Worm (Caenorhabditis elegans) whole organism, late embryonic: Measurements from ENCODE around the gene Y71H2AL.2.

Experiments used
- C08G9.2 ChIP-seq: sonication (generic microtip); optimal IDR thresholded peaks from 2 replicates; lab custom pipeline; 2016; ENCODE audit warnings: mild to moderate bottlenecking, missing genetic modification characterization, moderate library complexity, missing compliant biosample characterization
- F13H6.1 ChIP-seq: sonication (generic microtip); optimal IDR thresholded peaks from 2 replicates; lab custom pipeline; 2016; ENCODE audit warnings: missing genetic modification characterization, missing compliant biosample characterization
- ceh-19 ChIP-seq: fragments of 200-800 bp; sonication (Bioruptor generic); optimal IDR thresholded peaks from 2 replicates; lab custom pipeline; 2018; ENCODE audit warnings: mild to moderate bottlenecking, missing genetic modification characterization, missing compliant biosample characterization
- ceh-22 ChIP-seq: sonication (generic microtip); optimal IDR thresholded peaks from 2 replicates; lab custom pipeline; 2017; ENCODE audit warnings: missing biosample characterization, missing genetic modification characterization
- ceh-24 ChIP-seq: sonication (generic microtip); optimal IDR thresholded peaks from 2 replicates; lab custom pipeline; 2016; ENCODE audit warnings: mild to moderate bottlenecking, missing genetic modification characterization, missing compliant biosample characterization
- ceh-9 ChIP-seq: sonication (generic microtip); optimal IDR thresholded peaks from 2 replicates; lab custom pipeline; 2016; ENCODE audit warnings: mild to moderate bottlenecking, missing genetic modification characterization, inconsistent platforms, missing compliant biosample characterization
- che-1 ChIP-seq: sonication (generic microtip); optimal IDR thresholded peaks from 2 replicates; lab custom pipeline; 2016; ENCODE audit warnings: mild to moderate bottlenecking, missing genetic modification characterization, missing compliant biosample characterization
- dve-1 ChIP-seq: sonication (generic microtip); optimal IDR thresholded peaks from 2 replicates; lab custom pipeline; 2017; ENCODE audit warnings: antibody characterized with exemption, mild to moderate bottlenecking, missing genetic modification characterization, missing compliant biosample characterization
- elt-2 ChIP-seq: sonication (generic microtip); optimal IDR thresholded peaks from 2 replicates; lab custom pipeline; 2016; ENCODE audit warnings: missing genetic modification reagents, missing genetic modification characterization, missing compliant biosample characterization
- fkh-10 ChIP-seq: fragments of 150-350 bp; optimal IDR thresholded peaks from 2 replicates; lab custom pipeline; 2014; ENCODE audit warnings: missing biosample characterization, missing genetic modification reagents, missing genetic modification characterization
- hlh-13 ChIP-seq: fragments of 200-800 bp; sonication (Bioruptor generic); optimal IDR thresholded peaks from 2 replicates; lab custom pipeline; 2018; ENCODE audit warnings: mild to moderate bottlenecking, missing genetic modification characterization, missing compliant biosample characterization
- hlh-15 ChIP-seq: sonication (generic microtip); optimal IDR thresholded peaks from 2 replicates; lab custom pipeline; 2016; ENCODE audit warnings: missing genetic modification characterization, missing compliant biosample characterization
- hlh-6 ChIP-seq: sonication (generic microtip); optimal IDR thresholded peaks from 2 replicates; lab custom pipeline; 2016; ENCODE audit warnings: missing genotype, missing genetic modification characterization, missing compliant biosample characterization
- hlh-8 ChIP-seq: sonication (generic microtip); optimal IDR thresholded peaks from 2 replicates; lab custom pipeline; 2016; ENCODE audit warnings: missing genotype, missing genetic modification characterization, missing compliant biosample characterization
- mec-3 ChIP-seq: sonication (generic microtip); optimal IDR thresholded peaks from 2 replicates; lab custom pipeline; 2016; ENCODE audit warnings: borderline replicate concordance, missing genetic modification characterization, missing compliant biosample characterization
- nhr-11 ChIP-seq: fragments of 150-350 bp; optimal IDR thresholded peaks from 2 replicates; lab custom pipeline; 2014; ENCODE audit warnings: missing biosample characterization, missing genetic modification characterization
- nhr-232 ChIP-seq: sonication (generic microtip); optimal IDR thresholded peaks from 2 replicates; lab custom pipeline; 2016; ENCODE audit warnings: missing genetic modification characterization, missing compliant biosample characterization
- odd-2 ChIP-seq: sonication (generic microtip); optimal IDR thresholded peaks from 2 replicates; lab custom pipeline; 2017; ENCODE audit warnings: antibody characterized with exemption, mild to moderate bottlenecking, missing genetic modification characterization, missing compliant biosample characterization
- pat-9 ChIP-seq: fragments of 200-800 bp; sonication (Bioruptor generic); optimal IDR thresholded peaks from 2 replicates; lab custom pipeline; 2018; ENCODE audit warnings: mild to moderate bottlenecking, missing genetic modification characterization, moderate library complexity, missing compliant biosample characterization
- pax-1 ChIP-seq: fragments of 150-350 bp; optimal IDR thresholded peaks from 2 replicates; lab custom pipeline; 2014; ENCODE audit warnings: missing biosample characterization, missing genetic modification characterization
- pros-1 ChIP-seq: fragments of 150-350 bp; optimal IDR thresholded peaks from 2 replicates; lab custom pipeline; 2014; ENCODE audit warnings: missing biosample characterization, missing genetic modification reagents, missing genetic modification characterization
- ref-2 ChIP-seq: sonication (generic microtip); optimal IDR thresholded peaks from 2 replicates; lab custom pipeline; 2016; ENCODE audit warnings: missing genetic modification characterization, missing compliant biosample characterization
- sdc-2 ChIP-seq: sonication (generic microtip); optimal IDR thresholded peaks from 2 replicates; lab custom pipeline; 2016; ENCODE audit warnings: missing genotype, missing genetic modification characterization, missing compliant biosample characterization
- syd-9 ChIP-seq: sonication (generic microtip); optimal IDR thresholded peaks from 2 replicates; lab custom pipeline; 2016; ENCODE audit warnings: mild to moderate bottlenecking, missing genetic modification characterization, moderate library complexity, missing compliant biosample characterization
- ttx-3 ChIP-seq: sonication (generic microtip); optimal IDR thresholded peaks from 2 replicates; lab custom pipeline; 2016; ENCODE audit warnings: missing genetic modification reagents, missing genetic modification characterization, missing compliant biosample characterization
- unc-3 ChIP-seq, 2 experiments: fragments of 200-800 bp in 1 of 2; sonication (Bioruptor generic) in 1 of 2; sonication (generic microtip) in 1 of 2; conservative IDR thresholded peaks in 1 of 2; optimal IDR thresholded peaks in 1 of 2; 2 replicates each; pipeline versions ENCODE4 v1.3.6 to Lab custom; 2016 to 2022; ENCODE audit warnings: missing compliant biosample characterization in 2 of 2, missing genetic modification characterization in 2 of 2, missing genetic modification reagents in 1 of 2
- unc-42 ChIP-seq: sonication (generic microtip); optimal IDR thresholded peaks from 2 replicates; lab custom pipeline; 2016; ENCODE audit warnings: missing genotype, missing genetic modification characterization, missing compliant biosample characterization
- zip-5 ChIP-seq: sonication (generic microtip); optimal IDR thresholded peaks from 2 replicates; lab custom pipeline; 2016; ENCODE audit warnings: missing genetic modification characterization, missing compliant biosample characterization
- ztf-16 ChIP-seq: sonication (generic microtip); optimal IDR thresholded peaks from 2 replicates; lab custom pipeline; 2017; ENCODE audit warnings: missing genetic modification characterization, missing compliant biosample characterization

The Y71H2AL.2 gene

DNA sequence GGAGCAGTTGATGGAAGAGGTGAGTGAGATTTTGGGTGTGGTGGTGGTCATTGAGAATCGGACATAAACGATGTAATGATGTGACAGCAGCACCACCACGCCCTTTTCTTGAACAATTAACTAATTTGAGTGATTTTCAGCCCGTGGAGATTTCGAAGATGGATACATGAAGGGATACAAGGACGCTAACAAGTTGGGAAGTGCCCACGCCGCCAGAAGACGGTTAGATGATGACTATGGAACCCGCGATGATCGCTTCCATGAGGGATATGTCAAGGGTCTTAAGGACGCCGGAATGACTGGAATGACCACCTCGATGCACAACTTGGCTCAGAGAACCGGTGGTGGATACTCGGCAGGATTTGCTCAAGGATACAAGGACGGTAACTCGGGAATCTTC is 8.1 kb upstream of the Y71H2AL.2 start:
- TF ChIP-seq hlh-6 (tag; lab: Kevin White, UChicago) (no peak), ttx-3 (no peak), ceh-22 (tag; lab: Kevin White, UChicago) (no peak), nhr-11 (tag; lab: Kevin White, UChicago) (no peak), pat-9 (no peak), syd-9 (tag; lab: Kevin White, UChicago) (no peak), ref-2 (no peak), nhr-232 (tag; lab: Kevin White, UChicago) (no peak), hlh-15 (tag; lab: Kevin White, UChicago) (no peak)

ce11 chrIII:2679362-2679761 is 6.8 kb upstream of the Y71H2AL.2 start:
- no peak for TF ChIP-seq zip-5 (tag; lab: Kevin White, UChicago)

DNA sequence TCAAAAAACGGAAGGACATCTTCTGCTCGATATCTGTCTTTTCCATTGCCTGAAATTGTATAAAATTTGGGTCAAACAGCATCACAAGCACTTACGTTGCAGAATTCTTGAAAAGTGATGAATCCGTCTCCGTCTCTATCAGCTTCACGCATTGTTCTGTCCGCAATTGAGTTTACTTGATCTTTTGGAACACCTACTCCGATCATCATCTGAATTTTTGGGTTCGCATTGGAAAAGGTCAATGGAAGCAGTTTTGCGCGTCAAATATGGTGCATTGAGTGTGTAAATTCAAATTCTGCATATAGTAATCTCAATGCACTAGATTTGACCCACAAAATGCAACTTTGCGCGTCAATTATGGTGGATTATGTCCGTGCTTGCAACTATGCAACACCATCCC is 4.6 kb upstream of the Y71H2AL.2 start:
- TF ChIP-seq pax-1 (tag; lab: Kevin White, UChicago) (no peak), ztf-16 (tag; lab: Kevin White, UChicago) (no peak), elt-2 (tag; lab: Kevin White, UChicago) (no peak), pat-9 (no peak), odd-2 (tag; lab: Kevin White, UChicago) (no peak), hlh-13 (GFP tag; lab: Kevin White, UChicago) (no peak), nhr-11 (tag; lab: Kevin White, UChicago) (no peak), pros-1 (tag; lab: Kevin White, UChicago) (no peak), hlh-8 (tag; lab: Kevin White, UChicago) (no peak), C08G9.2 (tag; lab: Kevin White, UChicago) (no peak), mec-3 (tag; lab: Kevin White, UChicago) (no peak), ceh-19 (GFP tag; lab: Kevin White, UChicago) (no peak), ceh-22 (tag; lab: Kevin White, UChicago) (no peak), ceh-9 (tag; lab: Kevin White, UChicago) (no peak), ceh-24 (tag; lab: Kevin White, UChicago) (no peak), fkh-10 (GFP tag; lab: Kevin White, UChicago) (no peak)

DNA sequence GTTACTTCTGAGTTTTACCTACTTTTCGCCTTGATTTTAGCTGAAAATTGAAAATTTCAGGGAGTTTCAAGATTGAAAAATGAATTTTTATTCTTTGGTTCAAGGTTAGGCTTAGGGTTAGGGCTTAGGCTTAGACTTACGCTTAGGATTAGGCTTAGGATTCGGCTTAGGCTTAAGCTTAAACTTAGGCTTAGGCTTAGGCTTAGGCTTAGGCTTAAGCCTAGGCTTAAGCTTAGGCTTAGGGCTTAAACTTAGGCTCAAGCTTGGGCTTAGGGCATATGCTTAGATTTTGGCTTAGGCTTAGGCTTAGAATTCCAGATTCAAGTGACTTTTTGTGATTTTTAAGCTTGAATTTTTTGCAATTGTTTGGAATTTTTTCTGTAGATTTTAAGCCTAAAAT is 2.8 kb upstream of the Y71H2AL.2 start:
- peak; percentile 97 for TF ChIP-seq dve-1 (tag; lab: Kevin White, UChicago)
- no peak for TF ChIP-seq ceh-22 (tag; lab: Kevin White, UChicago)

- TF ChIP-seq unc-42 (tag; lab: Kevin White, UChicago), result peak; percentile 79
- TF ChIP-seq sdc-2 (tag; lab: Kevin White, UChicago), result no peak
Measured at ce11 chrIII:2686663-2687062, 499 bp downstream of the Y71H2AL.2 start.

DNA sequence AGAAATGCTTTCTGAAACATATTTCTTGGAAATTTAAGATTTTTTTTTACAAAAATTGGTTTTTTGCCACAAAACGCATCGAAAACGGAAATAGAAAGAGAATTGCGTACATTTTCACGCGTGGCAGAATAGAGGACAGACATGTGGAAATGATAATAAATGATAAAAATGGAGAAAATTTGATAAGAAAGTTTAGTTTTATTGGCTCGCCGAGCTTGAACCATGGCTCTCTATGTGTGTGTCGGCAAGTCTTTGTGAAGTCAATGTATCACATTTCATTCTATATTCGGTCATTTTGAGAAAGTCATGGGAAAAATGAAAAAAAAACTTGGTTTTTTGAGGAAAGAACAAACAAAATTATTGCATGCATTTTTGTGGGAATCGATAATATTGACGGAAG is 1.2 kb downstream of the Y71H2AL.2 start:
- TF ChIP-seq che-1 (no peak), elt-2 (tag; lab: Kevin White, UChicago) (peak; percentile 71), ztf-16 (tag; lab: Kevin White, UChicago) (no peak), F13H6.1 (tag; lab: Kevin White, UChicago) (no peak), unc-3 (GFP tag; conservative IDR thresholded peaks at IDR 0.05; lab: Robert Waterston, UW) (no peak), unc-3 (tag; optimal IDR thresholded peaks at IDR 0.05; lab: Kevin White, UChicago) (no peak)

DNA sequence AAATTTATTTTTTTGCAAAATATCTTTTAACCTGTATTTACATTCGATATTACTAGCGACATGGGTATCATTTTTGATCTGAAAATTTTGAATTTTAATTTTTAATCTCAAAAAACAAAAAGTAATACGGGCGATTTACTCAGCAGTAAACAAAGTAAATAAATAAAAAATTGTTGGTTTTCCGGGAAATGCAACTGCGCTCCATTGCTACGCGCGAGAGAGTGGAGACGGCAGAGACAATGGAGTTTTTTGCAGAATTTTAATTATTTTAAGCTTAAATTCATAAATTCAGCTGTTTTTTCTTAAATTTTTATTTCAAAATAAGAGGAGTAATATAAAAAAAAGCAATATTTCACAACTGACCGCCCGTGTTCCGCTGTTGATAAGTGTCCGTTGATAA is 12.6 kb downstream of the Y71H2AL.2 start, which contains the start of gene slc-30A9:
TSS of gene slc-30A9 (minus strand) at position 78 of the 400 bp plus-strand sequence.
- TF ChIP-seq zip-5 (tag; lab: Kevin White, UChicago) (no peak), unc-42 (tag; lab: Kevin White, UChicago) (peak; percentile 9)
